Fruit fly (Drosophila melanogaster): Measurements from ENCODE around the gene CG16964.

CG16964 gene

DNA sequence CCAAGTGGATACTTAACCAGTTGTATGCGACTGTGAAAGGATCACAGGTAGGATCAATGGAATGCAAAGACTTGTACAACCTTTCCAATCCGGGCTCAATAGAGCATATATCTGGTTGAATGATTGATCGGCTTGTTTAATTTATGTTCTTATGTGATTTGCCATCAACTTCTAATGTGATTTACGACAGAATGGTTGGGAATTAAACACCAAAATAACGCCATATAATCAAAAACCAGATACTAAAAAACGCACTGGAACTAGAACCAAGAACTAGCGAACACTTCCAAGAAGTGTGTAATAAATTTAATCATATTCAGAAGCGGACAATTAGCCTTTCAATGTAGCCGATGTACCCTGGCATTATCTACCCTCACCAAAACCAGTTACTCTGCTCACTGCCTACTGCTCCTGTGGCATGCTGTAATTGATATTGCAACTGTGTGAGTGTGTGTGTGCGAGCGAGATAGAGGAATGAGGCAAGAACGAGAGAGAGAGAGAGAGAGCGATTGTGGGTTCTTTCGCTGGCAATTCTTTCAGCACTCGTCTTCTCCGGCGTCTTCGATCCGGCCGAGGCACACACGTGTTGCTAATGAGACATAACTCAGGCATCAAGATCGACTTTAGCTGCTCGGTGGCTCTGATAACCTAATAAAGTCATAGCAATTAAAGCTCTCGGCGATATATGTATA is 21.0 kb downstream of the CG16964 start:
- TF ChIP-seq Mnt (GFP tag; optimal IDR thresholded peaks at IDR 0.05) (no peak), CG7045 (GFP tag; optimal IDR thresholded peaks at IDR 0.05) (no peak), cic (GFP tag; optimal IDR thresholded peaks at IDR 0.05) (no peak), Clk (GFP tag; optimal IDR thresholded peaks at IDR 0.05) (no peak), cnc (optimal IDR thresholded peaks at IDR 0.05) (no peak), Hr96 (GFP tag; optimal IDR thresholded peaks at IDR 0.05) (no peak), CG11617 (GFP tag; optimal IDR thresholded peaks at IDR 0.05) (no peak), tj (GFP tag; optimal IDR thresholded peaks at IDR 0.05) (no peak), CG12768 (GFP tag; optimal IDR thresholded peaks at IDR 0.05) (no peak), toe (GFP tag; optimal IDR thresholded peaks at IDR 0.05) (no peak), ovo (GFP tag; optimal IDR thresholded peaks at IDR 0.05) (no peak)

DNA sequence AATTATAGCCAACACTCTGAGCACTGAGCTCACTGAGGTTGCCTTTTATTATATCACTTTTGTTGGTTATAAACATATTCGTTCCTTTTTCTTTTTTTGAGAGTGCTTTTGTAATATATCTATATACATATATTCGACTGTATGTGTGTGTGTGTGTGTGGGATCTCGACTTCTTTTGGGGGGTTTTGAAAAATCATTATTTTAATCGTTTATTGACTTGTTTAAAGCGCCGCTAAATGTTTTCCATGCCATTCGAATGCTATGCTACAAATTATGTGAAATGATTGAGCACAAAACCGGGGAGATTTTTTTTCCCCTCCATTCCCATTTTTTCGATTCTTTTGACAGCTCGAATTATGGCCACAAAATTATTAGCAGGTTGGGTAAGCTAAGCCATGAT is 21.7 kb downstream of the CG16964 start:
- TF ChIP-seq CG7045 (GFP tag; optimal IDR thresholded peaks at IDR 0.05) = no peak
- no peak for TF ChIP-seq CG11617 (GFP tag; optimal IDR thresholded peaks at IDR 0.05)
- TF ChIP-seq CG1620 (GFP tag; optimal IDR thresholded peaks at IDR 0.05) = no peak
- TF ChIP-seq Hr96 (GFP tag; optimal IDR thresholded peaks at IDR 0.05) = no peak
- TF ChIP-seq tj (GFP tag; optimal IDR thresholded peaks at IDR 0.05) = no peak
- no peak for TF ChIP-seq Crg-1 (GFP tag; optimal IDR thresholded peaks at IDR 0.05)

DNA sequence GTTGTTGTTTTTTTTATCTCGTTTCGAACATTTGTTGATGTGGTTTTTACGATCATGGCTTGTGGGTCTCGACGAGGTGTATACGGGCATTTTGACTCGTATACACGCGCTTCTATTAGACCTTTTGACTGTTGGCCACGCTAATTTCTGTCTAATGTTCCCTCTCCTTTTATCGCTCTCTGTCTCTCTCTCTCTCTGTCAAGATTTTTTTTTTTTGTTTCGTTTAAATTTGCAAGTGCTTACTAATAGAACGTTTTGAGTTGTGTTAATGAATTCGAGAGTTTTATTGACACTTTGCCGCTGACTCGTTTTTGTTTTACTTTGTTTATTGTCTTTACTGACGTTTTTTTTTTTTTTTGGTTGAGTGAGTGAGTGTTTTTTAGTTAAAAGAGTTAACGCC is 22.6 kb downstream of the CG16964 start:
- TF ChIP-seq kay (GFP tag; ENCODE audit: borderline replicate concordance) = peak; percentile 94
- TF ChIP-seq CG11617 (GFP tag; optimal IDR thresholded peaks at IDR 0.05) = no peak

DNA sequence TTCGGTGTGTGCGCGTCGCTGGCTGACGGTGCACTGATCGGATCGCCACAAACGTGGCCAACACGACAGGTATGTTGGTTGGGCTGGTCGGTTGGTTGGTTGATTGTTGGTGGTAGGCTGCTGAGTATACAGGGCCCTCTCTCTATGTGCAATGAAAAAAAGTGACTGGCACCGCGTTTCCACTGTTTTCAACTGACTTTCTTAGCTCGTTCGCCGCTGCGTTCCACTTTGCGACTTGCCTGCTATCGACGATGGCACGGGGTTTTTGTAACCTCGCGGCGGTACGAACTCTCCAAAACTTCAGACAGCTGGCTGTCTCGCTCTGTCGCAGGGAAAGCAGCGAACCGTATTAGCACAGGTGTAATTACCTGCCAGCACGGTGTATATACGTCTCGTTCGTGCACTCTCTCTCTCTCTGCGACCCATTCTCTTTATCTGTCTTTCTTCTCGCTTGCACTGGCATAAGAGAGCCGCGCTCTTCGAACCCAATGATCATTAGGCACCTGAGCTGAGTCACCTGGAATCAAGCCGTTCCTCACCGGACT is 23.2 kb downstream of the CG16964 start:
- TF ChIP-seq Hr96 (GFP tag; optimal IDR thresholded peaks at IDR 0.05) = no peak
- no peak for TF ChIP-seq cnc (optimal IDR thresholded peaks at IDR 0.05)
- TF ChIP-seq pad (GFP tag; optimal IDR thresholded peaks at IDR 0.05) = peak; percentile 75
- no peak for TF ChIP-seq toe (GFP tag; optimal IDR thresholded peaks at IDR 0.05)
- peak; percentile 9 for TF ChIP-seq ovo (GFP tag; optimal IDR thresholded peaks at IDR 0.05)
- no peak for TF ChIP-seq Crg-1 (GFP tag; optimal IDR thresholded peaks at IDR 0.05)
- peak; percentile 64 for TF ChIP-seq Mnt (GFP tag; optimal IDR thresholded peaks at IDR 0.05)
- peak; percentile 8 for TF ChIP-seq cic (GFP tag; optimal IDR thresholded peaks at IDR 0.05)
- TF ChIP-seq CG1620 (GFP tag; optimal IDR thresholded peaks at IDR 0.05) = no peak
- TF ChIP-seq Clk (GFP tag; optimal IDR thresholded peaks at IDR 0.05) = no peak
- TF ChIP-seq bab1 (GFP tag; optimal IDR thresholded peaks at IDR 0.05) = peak; percentile 22
- no peak for TF ChIP-seq CG12768 (GFP tag; optimal IDR thresholded peaks at IDR 0.05)
- TF ChIP-seq CG11617 (GFP tag; optimal IDR thresholded peaks at IDR 0.05) = peak; percentile 7
- TF ChIP-seq CG5204 (GFP tag; optimal IDR thresholded peaks at IDR 0.05) = no peak
- no peak for TF ChIP-seq CG14711 (tag; optimal IDR thresholded peaks at IDR 0.05)
- peak; percentile 45 for TF ChIP-seq CG33017 (tag; optimal IDR thresholded peaks at IDR 0.05)
- TF ChIP-seq tj (GFP tag; optimal IDR thresholded peaks at IDR 0.05) = peak; percentile 66
- peak; percentile 11 for TF ChIP-seq CG7101 (tag; optimal IDR thresholded peaks at IDR 0.05)
- TF ChIP-seq kay (GFP tag; ENCODE audit: borderline replicate concordance) = peak; percentile 88
- no peak for TF ChIP-seq CG7045 (GFP tag; optimal IDR thresholded peaks at IDR 0.05)

DNA sequence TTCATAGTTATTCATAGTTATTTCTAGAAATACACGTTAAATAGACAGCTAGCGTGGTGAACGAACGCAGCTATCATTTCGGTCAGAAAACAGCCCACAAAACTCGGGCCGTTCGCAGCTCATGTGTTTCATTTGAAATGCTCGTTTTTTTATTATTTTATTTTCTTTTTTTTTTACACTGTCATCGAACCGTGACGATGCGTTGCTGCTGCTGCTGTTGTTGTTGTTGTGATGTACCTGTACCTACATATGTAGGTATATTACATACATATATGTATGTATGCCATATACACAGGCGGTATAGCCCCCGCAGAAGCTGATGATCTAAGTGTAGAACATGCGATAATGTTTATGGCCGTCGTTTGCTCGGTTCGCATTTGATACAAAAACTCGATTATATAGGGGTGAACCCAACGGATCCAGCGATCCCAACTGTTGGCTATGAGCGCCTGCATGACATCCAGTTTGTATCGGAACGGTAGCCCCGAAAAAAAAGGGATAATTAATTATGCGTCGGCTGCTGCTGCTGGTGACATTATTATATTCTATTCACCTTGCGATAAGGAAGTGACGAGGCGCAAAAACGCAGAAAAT is 25.5 kb downstream of the CG16964 start:
- no peak for TF ChIP-seq CG1620 (GFP tag; optimal IDR thresholded peaks at IDR 0.05)
- TF ChIP-seq ovo (GFP tag; optimal IDR thresholded peaks at IDR 0.05) = no peak
- TF ChIP-seq CG11617 (GFP tag; optimal IDR thresholded peaks at IDR 0.05) = no peak
- TF ChIP-seq CG33017 (tag; optimal IDR thresholded peaks at IDR 0.05) = no peak
- no peak for TF ChIP-seq CG7045 (GFP tag; optimal IDR thresholded peaks at IDR 0.05)
- no peak for TF ChIP-seq Hr96 (GFP tag; optimal IDR thresholded peaks at IDR 0.05)
- no peak for TF ChIP-seq bab1 (GFP tag; optimal IDR thresholded peaks at IDR 0.05)
- TF ChIP-seq tj (GFP tag; optimal IDR thresholded peaks at IDR 0.05) = no peak
- no peak for TF ChIP-seq toe (GFP tag; optimal IDR thresholded peaks at IDR 0.05)
- TF ChIP-seq CG7101 (tag; optimal IDR thresholded peaks at IDR 0.05) = no peak

DNA sequence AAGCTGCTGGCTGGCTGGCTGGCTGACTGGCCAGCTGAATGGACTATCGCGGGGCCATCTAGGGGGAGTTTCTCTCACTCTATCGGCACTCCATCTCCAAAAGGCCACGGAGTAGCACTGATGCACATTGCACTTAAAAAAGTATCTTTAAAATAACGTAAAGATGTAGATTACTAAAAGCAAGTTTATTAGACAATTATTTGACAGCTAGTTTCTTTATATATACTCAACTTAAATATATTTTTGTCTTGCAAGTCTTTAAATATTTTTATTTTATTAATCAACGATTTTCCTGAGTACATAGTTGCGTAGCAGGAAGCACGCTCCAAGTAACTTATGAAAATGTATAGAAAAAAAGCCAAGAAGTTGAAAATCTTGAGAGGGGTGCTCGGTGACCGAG is 29.2 kb downstream of the CG16964 start:
- TF ChIP-seq CG11617 (GFP tag; optimal IDR thresholded peaks at IDR 0.05) = no peak
- no peak for TF ChIP-seq kay (GFP tag; ENCODE audit: borderline replicate concordance)
- TF ChIP-seq Hr96 (GFP tag; optimal IDR thresholded peaks at IDR 0.05) = no peak
- TF ChIP-seq CG1620 (GFP tag; optimal IDR thresholded peaks at IDR 0.05) = no peak
- no peak for TF ChIP-seq toe (GFP tag; optimal IDR thresholded peaks at IDR 0.05)
- no peak for TF ChIP-seq CG33017 (tag; optimal IDR thresholded peaks at IDR 0.05)
- TF ChIP-seq tj (GFP tag; optimal IDR thresholded peaks at IDR 0.05) = no peak
- no peak for TF ChIP-seq Clk (GFP tag; optimal IDR thresholded peaks at IDR 0.05)
- no peak for TF ChIP-seq CG12768 (GFP tag; optimal IDR thresholded peaks at IDR 0.05)
- no peak for TF ChIP-seq bab1 (GFP tag; optimal IDR thresholded peaks at IDR 0.05)
- TF ChIP-seq Mnt (GFP tag; optimal IDR thresholded peaks at IDR 0.05) = no peak
- no peak for TF ChIP-seq cic (GFP tag; optimal IDR thresholded peaks at IDR 0.05)
- no peak for TF ChIP-seq ovo (GFP tag; optimal IDR thresholded peaks at IDR 0.05)

Data from whole organism, adult.